Fruit fly (Drosophila melanogaster) whole organism, prepupa: ENCODE measurements around the gene CG43175.

Experiments
- Blimp-1 ChIP-seq: fragments of 200-800 bp; sonication (Bioruptor generic); optimal IDR thresholded peaks from 3 replicates; lab custom pipeline; 2017; ENCODE audit warnings: missing biosample characterization, missing genetic modification characterization, mild to moderate bottlenecking, moderate library complexity, missing genetic modification reagents
- CG11294 ChIP-seq: fragments of 200-800 bp; sonication (Bioruptor generic); IDR thresholded peaks from 2 replicates; pipeline ENCODE4 v1.3.6; 2022; ENCODE audit warnings: missing biosample characterization, missing genetic modification characterization
- CG11762 ChIP-seq: fragments of 200-800 bp; sonication (Bioruptor generic); optimal IDR thresholded peaks from 3 replicates; lab custom pipeline; 2016; ENCODE audit warnings: missing biosample characterization, missing genetic modification characterization; ENCODE audit not compliant: insufficient read depth
- CG16779 ChIP-seq: fragments of 200-800 bp; sonication (Bioruptor generic); optimal IDR thresholded peaks from 3 replicates; lab custom pipeline; 2017; ENCODE audit warnings: missing biosample characterization, mild to moderate bottlenecking, missing genetic modification characterization
- CG3032 ChIP-seq: fragments of 200-800 bp; optimal IDR thresholded peaks from 2 replicates; lab custom pipeline; 2019; ENCODE audit warnings: missing biosample characterization, mild to moderate bottlenecking, missing genetic modification characterization, moderate library complexity
- CG32006 ChIP-seq: fragments of 200-800 bp; sonication (Bioruptor generic); optimal IDR thresholded peaks from 3 replicates; lab custom pipeline; 2017; ENCODE audit warnings: missing biosample characterization, mild to moderate bottlenecking, missing genetic modification characterization
- CG3919 ChIP-seq: fragments of 200-800 bp; sonication (Bioruptor generic); optimal IDR thresholded peaks from 3 replicates; lab custom pipeline; 2016; ENCODE audit warnings: missing biosample characterization, missing genetic modification characterization
- CG4318 ChIP-seq: fragments of 200-800 bp; sonication (Bioruptor generic); optimal IDR thresholded peaks from 3 replicates; lab custom pipeline; 2017; ENCODE audit warnings: missing biosample characterization, mild to moderate bottlenecking, missing genetic modification characterization
- CG6163 ChIP-seq: fragments of 200-800 bp; sonication (Bioruptor generic); IDR thresholded peaks from 3 replicates; pipeline ENCODE4 v1.3.6; 2022; ENCODE audit warnings: missing biosample characterization, missing genetic modification characterization
- CG6792 ChIP-seq: fragments of 200-800 bp; sonication (Bioruptor generic); optimal IDR thresholded peaks from 3 replicates; lab custom pipeline; 2016; ENCODE audit warnings: missing biosample characterization, missing genetic modification characterization
- CG6808 ChIP-seq: fragments of 200-800 bp; sonication (Bioruptor generic); optimal IDR thresholded peaks from 3 replicates; lab custom pipeline; 2017; ENCODE audit warnings: missing biosample characterization, missing genetic modification characterization, mild to moderate bottlenecking, moderate library complexity, missing genetic modification reagents
- CG6854 ChIP-seq: fragments of 200-800 bp; sonication (Bioruptor generic); optimal IDR thresholded peaks from 2 replicates; lab custom pipeline; 2017; ENCODE audit warnings: missing biosample characterization, mild to moderate bottlenecking, missing genetic modification characterization
- CG7368 ChIP-seq: fragments of 200-800 bp; sonication (Bioruptor generic); optimal IDR thresholded peaks from 3 replicates; lab custom pipeline; 2016; ENCODE audit warnings: missing biosample characterization, missing genetic modification characterization
- CG8319 ChIP-seq: fragments of 200-800 bp; sonication (Bioruptor generic); optimal IDR thresholded peaks from 3 replicates; lab custom pipeline; 2016; ENCODE audit warnings: missing biosample characterization, missing genetic modification characterization
- CG8632 ChIP-seq: fragments of 200-800 bp; sonication (Bioruptor generic); optimal IDR thresholded peaks from 3 replicates; lab custom pipeline; 2016; ENCODE audit warnings: missing biosample characterization, missing genetic modification characterization
- Eip75B ChIP-seq: fragments of 200-800 bp; sonication (Bioruptor generic); optimal IDR thresholded peaks from 3 replicates; lab custom pipeline; 2016; ENCODE audit warnings: missing biosample characterization, missing genetic modification characterization
- Eip78C ChIP-seq: fragments of 200-800 bp; sonication (Bioruptor generic); peaks from one replicate; lab custom pipeline; 2016; ENCODE audit warnings: missing biosample characterization, missing genetic modification characterization
- Gug ChIP-seq: fragments of 200-800 bp; sonication (Bioruptor generic); IDR thresholded peaks from 2 replicates; pipeline ENCODE4 v1.3.6; 2022; ENCODE audit warnings: missing biosample characterization, missing genetic modification characterization
- Hr39 ChIP-seq: fragments of 200-800 bp; sonication (Bioruptor generic); optimal IDR thresholded peaks from 2 replicates; lab custom pipeline; 2016; ENCODE audit warnings: missing biosample characterization, missing genetic modification characterization
- Hr4 ChIP-seq: fragments of 200-800 bp; sonication (Bioruptor generic); optimal IDR thresholded peaks from 3 replicates; lab custom pipeline; 2016; ENCODE audit warnings: missing biosample characterization, missing genetic modification characterization
- Lpt ChIP-seq: fragments of 200-800 bp; sonication (Bioruptor generic); optimal IDR thresholded peaks from 3 replicates; lab custom pipeline; 2016; ENCODE audit warnings: missing biosample characterization, missing genetic modification characterization
- Sox102F ChIP-seq: fragments of 200-800 bp; sonication (Bioruptor generic); optimal IDR thresholded peaks from 2 replicates; lab custom pipeline; 2016; ENCODE audit warnings: missing biosample characterization, mild to moderate bottlenecking, missing genetic modification characterization
- Sox14 ChIP-seq: fragments of 200-800 bp; sonication (Bioruptor generic); optimal IDR thresholded peaks from 3 replicates; lab custom pipeline; 2016; ENCODE audit warnings: missing biosample characterization, missing genetic modification characterization
- dsx ChIP-seq: fragments of 200-800 bp; optimal IDR thresholded peaks from 3 replicates; lab custom pipeline; 2019; ENCODE audit warnings: missing biosample characterization, mild to moderate bottlenecking, missing genetic modification characterization, moderate library complexity; ENCODE audit not compliant: poor library complexity, severe bottlenecking
- eg ChIP-seq: fragments of 200-800 bp; sonication (Bioruptor generic); IDR thresholded peaks from 3 replicates; pipeline ENCODE4 v1.3.6; 2022; ENCODE audit warnings: missing biosample characterization, missing genetic modification characterization
- esn ChIP-seq: fragments of 200-800 bp; sonication (Bioruptor generic); optimal IDR thresholded peaks from 2 replicates; lab custom pipeline; 2016; ENCODE audit warnings: missing biosample characterization, mild to moderate bottlenecking, missing genetic modification characterization, moderate library complexity
- fd59A ChIP-seq: fragments of 200-800 bp; sonication (Bioruptor generic); optimal IDR thresholded peaks from 2 replicates; lab custom pipeline; 2017; ENCODE audit warnings: missing biosample characterization, mild to moderate bottlenecking, missing genetic modification characterization, missing genetic modification reagents
- svp ChIP-seq: fragments of 200-800 bp; sonication (Bioruptor generic); peaks from one replicate; lab custom pipeline; 2016; ENCODE audit warnings: missing biosample characterization, missing genetic modification characterization
- topi ChIP-seq: fragments of 200-800 bp; sonication (Bioruptor generic); optimal IDR thresholded peaks from 3 replicates; lab custom pipeline; 2016; ENCODE audit warnings: missing biosample characterization, missing genetic modification characterization

CG43175 gene

DNA sequence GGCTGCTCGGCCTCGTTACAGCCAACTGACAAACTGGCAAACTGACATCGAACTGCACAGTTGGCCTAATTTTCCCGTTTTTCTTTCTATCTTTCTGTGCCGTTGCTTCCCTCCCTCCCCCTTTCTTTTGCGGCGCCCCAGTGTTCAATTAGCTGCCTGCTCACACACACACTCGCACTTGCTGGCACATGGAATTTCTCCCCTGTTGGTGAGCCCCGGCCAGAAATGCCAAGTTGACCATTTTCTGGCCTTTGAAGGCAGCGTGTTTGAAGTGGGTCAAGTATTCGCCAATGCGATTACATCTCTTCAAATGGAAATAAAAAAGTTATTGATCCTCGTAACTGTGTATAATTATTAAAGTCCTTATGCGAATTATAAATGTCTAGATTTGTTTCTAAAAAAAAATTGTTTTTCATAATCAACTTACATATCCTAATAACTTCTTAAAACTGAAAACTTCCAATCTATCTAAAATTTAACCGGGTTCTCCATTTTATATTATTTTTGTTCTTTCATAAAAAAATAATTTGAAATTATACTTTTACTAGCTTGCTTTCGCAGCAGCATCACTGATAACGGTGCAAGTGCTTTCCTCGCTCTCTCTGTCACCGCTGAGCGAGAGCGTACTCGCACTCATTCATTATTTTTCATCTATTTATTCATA lies 50.3 kb downstream of the CG43175 start (continued):
- TF ChIP-seq CG6792 (GFP tag; lab: Kevin White, UChicago) (peak; percentile 27), CG16779 (tag; lab: Kevin White, UChicago) (no peak), CG7368 (GFP tag; lab: Kevin White, UChicago) (peak; percentile 7), Eip78C (GFP tag; lab: Kevin White, UChicago) (peak; percentile 90), Eip75B (GFP tag; lab: Kevin White, UChicago) (peak; percentile 25), svp (GFP tag; lab: Kevin White, UChicago) (peak; percentile 80), Blimp-1 (GFP tag; lab: Kevin White, UChicago) (no peak), Gug (GFP tag; lab: Robert Waterston, UW) (no peak), Sox102F (GFP tag; lab: Kevin White, UChicago) (peak; percentile 43)

DNA sequence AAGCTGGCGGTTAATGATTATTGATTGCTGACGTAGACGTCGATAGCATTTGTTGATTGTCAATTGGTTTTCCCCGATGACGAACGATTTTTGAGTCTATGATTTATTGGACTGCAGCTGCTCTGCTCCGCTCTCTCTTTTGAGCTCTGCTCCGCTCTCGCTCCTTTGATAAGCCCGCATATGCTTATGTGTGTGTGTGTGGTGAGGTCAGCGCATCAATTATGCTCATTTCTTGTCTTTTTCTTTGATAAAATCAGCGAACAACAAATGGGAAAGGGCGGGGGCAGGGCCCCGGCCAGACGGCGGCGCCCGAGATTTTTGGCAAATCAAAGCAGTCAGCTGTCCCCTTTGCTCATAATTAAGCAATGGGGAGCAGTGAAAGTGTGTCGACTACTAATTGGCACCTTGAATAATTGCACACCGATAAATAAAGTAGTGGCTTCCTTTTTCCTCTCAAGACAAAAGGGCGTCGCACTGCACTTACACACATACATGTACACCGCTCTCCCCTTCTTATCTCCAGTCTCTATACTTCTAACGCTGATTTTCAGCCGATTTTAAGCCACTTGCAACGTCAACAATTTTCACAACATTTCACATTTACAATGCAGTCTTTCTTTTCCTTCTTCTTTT lies 51.2 kb downstream of the CG43175 start:
- no peak for TF ChIP-seq Sox102F (GFP tag; lab: Kevin White, UChicago)
- TF ChIP-seq Blimp-1 (GFP tag; lab: Kevin White, UChicago): peak; percentile 26

DNA sequence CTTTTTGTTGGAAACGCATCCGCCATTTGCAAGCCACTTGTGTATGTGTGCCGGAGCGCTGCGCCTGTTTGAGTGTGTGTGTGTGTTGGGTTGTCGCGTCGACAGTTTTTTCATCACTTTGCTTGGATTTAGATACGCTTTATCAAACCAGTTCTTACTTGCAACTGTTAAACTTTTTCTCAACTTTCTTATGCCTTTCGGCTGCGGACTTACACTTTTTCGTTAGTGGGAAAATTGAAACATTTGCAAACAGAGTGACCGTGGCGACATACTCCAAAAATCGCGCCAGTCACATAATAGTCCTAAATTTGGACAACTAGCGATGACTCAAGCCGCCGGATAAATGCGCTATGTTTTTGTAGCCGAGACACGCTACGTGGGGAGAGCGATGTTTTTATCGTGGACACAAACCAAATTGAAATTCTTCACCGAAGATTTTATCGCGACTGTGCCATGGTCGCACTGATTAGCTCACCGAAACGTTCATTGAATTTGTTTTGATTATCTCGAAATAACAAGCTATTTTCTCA lies 51.8 kb downstream of the CG43175 start, which contains the start of the genes alt and CG7655:
TSS of gene alt (minus strand) at position 272 of the 530 bp plus-strand sequence.
TSS of gene CG7655 (plus strand) at position 426 of the 530 bp plus-strand sequence.
- no peak for TF ChIP-seq CG4318 (GFP tag; lab: Kevin White, UChicago)
- peak; percentile 18 for TF ChIP-seq CG6854 (GFP tag; lab: Kevin White, UChicago)
- TF ChIP-seq Eip78C (GFP tag; lab: Kevin White, UChicago): peak; percentile 61
- no peak for TF ChIP-seq CG8319 (GFP tag; lab: Kevin White, UChicago)
- no peak for TF ChIP-seq fd59A (GFP tag; lab: Kevin White, UChicago)
- no peak for TF ChIP-seq Gug (GFP tag; lab: Robert Waterston, UW)
- no peak for TF ChIP-seq CG6163
- no peak for TF ChIP-seq CG11294 (GFP tag; lab: Robert Waterston, UW)
- peak; percentile 11 for TF ChIP-seq esn (GFP tag; lab: Kevin White, UChicago)
- no peak for TF ChIP-seq CG11762 (GFP tag; lab: Kevin White, UChicago)
- peak; percentile 18 for TF ChIP-seq Sox14 (GFP tag; lab: Kevin White, UChicago)
- no peak for TF ChIP-seq topi (GFP tag; lab: Kevin White, UChicago)
- peak; percentile 65 for TF ChIP-seq dsx (GFP tag; lab: Kevin White, UChicago)
- TF ChIP-seq CG6808 (GFP tag; lab: Kevin White, UChicago): no peak
- no peak for TF ChIP-seq CG8632 (GFP tag; lab: Kevin White, UChicago)

DNA sequence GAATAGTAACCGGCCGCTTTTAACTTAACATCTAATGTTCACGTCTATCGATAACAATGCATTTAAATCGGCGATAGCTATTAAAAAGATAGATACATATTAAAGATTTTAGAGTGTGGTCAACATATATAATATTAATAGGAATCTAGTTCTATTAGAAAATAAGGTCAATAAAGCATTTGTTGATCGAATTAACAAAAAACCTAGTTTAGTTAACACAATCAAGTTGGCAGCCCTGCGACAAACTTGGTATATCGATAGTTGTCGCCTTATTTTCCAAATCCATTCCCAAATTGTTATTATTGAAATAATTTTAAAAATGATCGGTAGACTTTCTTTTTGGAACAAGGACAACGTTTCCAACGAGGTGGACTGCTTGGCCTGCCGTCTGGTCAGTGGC lies 54.3 kb downstream of the CG43175 start, which contains the start of the genes CG31251 and CG31360:
TSS of gene CG31251 (minus strand) at position 62 of the 400 bp plus-strand sequence.
TSS of gene CG31360 (plus strand) at position 244 of the 400 bp plus-strand sequence.
- TF ChIP-seq Hr4 (GFP tag; lab: Kevin White, UChicago): no peak
- TF ChIP-seq eg (GFP tag; lab: Robert Waterston, UW): no peak
- TF ChIP-seq CG32006 (GFP tag; lab: Kevin White, UChicago): no peak
- TF ChIP-seq esn (GFP tag; lab: Kevin White, UChicago): peak; percentile 7
- no peak for TF ChIP-seq CG3919 (GFP tag; lab: Kevin White, UChicago)
- TF ChIP-seq CG3032 (tag; lab: Kevin White, UChicago): peak; percentile 22
- TF ChIP-seq Eip78C (GFP tag; lab: Kevin White, UChicago): peak; percentile 34
- TF ChIP-seq Hr39 (GFP tag; lab: Kevin White, UChicago): no peak
- TF ChIP-seq Lpt (GFP tag; lab: Kevin White, UChicago): no peak

DNA sequence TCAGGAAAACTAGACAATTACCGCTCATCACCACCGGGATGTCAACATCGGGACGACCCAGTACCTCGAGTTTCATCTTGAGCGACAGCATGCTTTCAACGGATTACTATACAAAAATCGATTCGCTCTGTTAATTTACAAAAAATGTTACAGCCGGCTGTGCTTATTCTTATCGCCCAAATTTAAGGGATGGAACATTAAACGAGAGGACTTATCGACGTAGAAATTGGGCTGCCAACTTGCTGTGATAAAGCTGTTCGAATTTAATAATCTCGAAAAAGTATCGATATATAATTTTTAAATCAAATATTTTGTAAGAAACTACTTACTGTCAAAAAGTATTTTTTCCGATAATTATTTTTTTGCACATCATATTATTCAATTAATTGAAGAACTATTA lies 56.4 kb downstream of the CG43175 start, which contains the start of gene CG31249:
TSS of gene CG31249 (minus strand) at position 197 of the 400 bp plus-strand sequence.
- TF ChIP-seq CG6808 (GFP tag; lab: Kevin White, UChicago): no peak
- TF ChIP-seq esn (GFP tag; lab: Kevin White, UChicago): peak; percentile 46
- no peak for TF ChIP-seq Hr4 (GFP tag; lab: Kevin White, UChicago)
- peak; percentile 18 for TF ChIP-seq CG3032 (tag; lab: Kevin White, UChicago)
